Comparison of ENCODE assay signal across 1 fruit fly cellular context in the genomic region with DNA sequence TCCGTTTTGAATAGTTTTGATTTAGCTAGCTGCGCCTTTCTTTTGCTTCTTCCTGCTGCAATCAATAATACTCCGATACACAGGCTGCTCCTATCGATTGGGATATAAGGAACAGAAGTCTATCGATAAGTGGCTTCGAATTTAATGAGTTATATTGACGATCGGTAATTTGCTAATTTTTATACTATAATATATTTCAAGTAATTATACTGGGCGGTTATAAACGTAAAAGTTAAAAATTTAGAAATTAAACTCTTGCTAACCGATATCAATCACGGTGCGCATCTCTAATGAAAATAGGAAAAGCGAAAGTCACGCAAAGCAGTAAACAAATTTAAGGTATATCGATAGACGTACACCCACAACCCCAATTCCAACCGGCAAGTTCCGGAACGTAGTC.
TF ChIP-seq lines count a peak whose summit lies in the region.

A gene (minus strand): TSS at position 73 of the 400 bp plus-strand sequence.
A gene (plus strand): TSS at position 336 of the 400 bp plus-strand sequence.
A gene (plus strand): TSS at position 336 of the 400 bp plus-strand sequence.

TF ChIP-seq in whole organism, embryonic, 481 proteins besides CTCF, POLR2A, EP300 and RAD21 (continued from another document and continues in another):
- TF ChIP-seq gfzf (GFP tag; optimal IDR thresholded peaks at IDR 0.05; lab: Kevin White, UChicago) (no peak), CG15601 (tag; optimal IDR thresholded peaks at IDR 0.05; lab: Kevin White, UChicago) (peak; percentile 74), en (GFP tag; optimal IDR thresholded peaks at IDR 0.05; lab: Kevin White, UChicago) (no peak), trem (tag; optimal IDR thresholded peaks at IDR 0.05; lab: Kevin White, UChicago) (peak; percentile 86), ftz-f1 (GFP tag; optimal IDR thresholded peaks at IDR 0.05; lab: Kevin White, UChicago) (no peak), Hr78 (GFP tag; optimal IDR thresholded peaks at IDR 0.05; lab: Kevin White, UChicago) (no peak), pum (GFP tag; optimal IDR thresholded peaks at IDR 0.05; lab: Kevin White, UChicago) (no peak), CG8388 (GFP tag; optimal IDR thresholded peaks at IDR 0.05; lab: Kevin White, UChicago) (peak; percentile 72), CG4707 (GFP tag; optimal IDR thresholded peaks at IDR 0.05; lab: Kevin White, UChicago) (no peak), CG2875 (GFP tag; optimal IDR thresholded peaks at IDR 0.05; lab: Kevin White, UChicago) (peak; percentile 1), CG8281 (tag; optimal IDR thresholded peaks at IDR 0.05; lab: Kevin White, UChicago) (peak; percentile 55), Opbp (GFP tag; IDR thresholded peaks at IDR 0.05; lab: Robert Waterston, UW; ENCODE audit: partially characterized antibody) (peak; percentile 89; the same call in 2 of the 3 replicates), CG31441 (GFP tag; IDR thresholded peaks at IDR 0.05; lab: Robert Waterston, UW) (peak; percentile 74), CoRest (tag; optimal IDR thresholded peaks at IDR 0.05; lab: Kevin White, UChicago) (peak; percentile 80), CG12299 (tag; optimal IDR thresholded peaks at IDR 0.05; lab: Kevin White, UChicago) (peak; percentile 60), CG14441 (GFP tag; IDR thresholded peaks at IDR 0.05; lab: Robert Waterston, UW) (peak; percentile 68), D19A (tag; optimal IDR thresholded peaks at IDR 0.05; lab: Kevin White, UChicago) (peak; percentile 69), CG12236 (GFP tag; optimal IDR thresholded peaks at IDR 0.05; lab: Kevin White, UChicago) (no peak), fru (optimal IDR thresholded peaks at IDR 0.05; lab: Kevin White, UChicago) (no peak), hkb (optimal IDR thresholded peaks at IDR 0.05; lab: Kevin White, UChicago) (no peak), hkb (GFP tag; IDR thresholded peaks at IDR 0.05; lab: Robert Waterston, UW) (peak; percentile 77), Dll (GFP tag; IDR thresholded peaks at IDR 0.05; lab: Robert Waterston, UW; ENCODE audit: partially characterized antibody) (peak; percentile 99), CG13123 (GFP tag; optimal IDR thresholded peaks at IDR 0.05; lab: Kevin White, UChicago) (peak; percentile 48), ara (GFP tag; IDR thresholded peaks at IDR 0.05; lab: Robert Waterston, UW) (peak; percentile 43; the same call in 1 of the 2 replicates), Hsf (GFP tag; optimal IDR thresholded peaks at IDR 0.05; lab: Kevin White, UChicago) (peak; percentile 66), lola (GFP tag; optimal IDR thresholded peaks at IDR 0.05; lab: Kevin White, UChicago) (peak in 1 of 3 experiments; percentile 71), danr (GFP tag; IDR thresholded peaks at IDR 0.05; lab: Robert Waterston, UW) (no peak), tio (GFP tag; optimal IDR thresholded peaks at IDR 0.05; lab: Kevin White, UChicago) (peak; percentile 15), CG11456 (GFP tag; IDR thresholded peaks at IDR 0.05; lab: Robert Waterston, UW) (peak; percentile 40; the same call in 1 of the 3 replicates), CG17568 (GFP tag; optimal IDR thresholded peaks at IDR 0.05; lab: Kevin White, UChicago) (peak; percentile 59), CG34376 (GFP tag; optimal IDR thresholded peaks at IDR 0.05; lab: Kevin White, UChicago) (no peak), CG2889 (GFP tag; IDR thresholded peaks at IDR 0.05; lab: Robert Waterston, UW) (no peak), ap (GFP tag; IDR thresholded peaks at IDR 0.05; lab: Robert Waterston, UW) (no peak), CG12744 (GFP tag; optimal IDR thresholded peaks at IDR 0.05; lab: Kevin White, UChicago) (peak; percentile 36), MBD-R2 (GFP tag; IDR thresholded peaks at IDR 0.05; lab: Robert Waterston, UW) (peak; percentile 88), Hr3 (GFP tag; optimal IDR thresholded peaks at IDR 0.05; lab: Kevin White, UChicago) (peak; percentile 64), tap (tag; optimal IDR thresholded peaks at IDR 0.05; lab: Kevin White, UChicago) (peak; percentile 63), TFAM (GFP tag; optimal IDR thresholded peaks at IDR 0.05; lab: Kevin White, UChicago) (no peak), kah (GFP tag; optimal IDR thresholded peaks at IDR 0.05; lab: Kevin White, UChicago) (no peak), mirr (GFP tag; optimal IDR thresholded peaks at IDR 0.05; lab: Kevin White, UChicago) (peak; percentile 38), dan (GFP tag; IDR thresholded peaks at IDR 0.05; lab: Robert Waterston, UW) (no peak), NC2α (GFP tag; optimal IDR thresholded peaks at IDR 0.05; lab: Kevin White, UChicago) (no peak), CG12391 (tag; optimal IDR thresholded peaks at IDR 0.05; lab: Kevin White, UChicago) (peak; percentile 86), eve (GFP tag; optimal IDR thresholded peaks at IDR 0.05; lab: Kevin White, UChicago) (no peak), bcd (GFP tag; optimal IDR thresholded peaks at IDR 0.05; lab: Kevin White, UChicago) (peak; percentile 52), Hr39 (optimal IDR thresholded peaks at IDR 0.05; lab: Kevin White, UChicago) (no peak), luna (GFP tag; optimal IDR thresholded peaks at IDR 0.05; lab: Kevin White, UChicago) (no peak), otp (GFP tag; IDR thresholded peaks at IDR 0.05; lab: Robert Waterston, UW) (0 out of 3 replicates have a peak, but pooled peaks have one; percentile 46), Max (GFP tag; optimal IDR thresholded peaks at IDR 0.05; lab: Kevin White, UChicago) (peak; percentile 76), phol (tag; optimal IDR thresholded peaks at IDR 0.05; lab: Kevin White, UChicago) (peak; percentile 73), CG3281 (GFP tag; optimal IDR thresholded peaks at IDR 0.05; lab: Kevin White, UChicago) (peak; percentile 60), sc (optimal IDR thresholded peaks at IDR 0.05; lab: Kevin White, UChicago) (no peak), sc (GFP tag; optimal IDR thresholded peaks at IDR 0.05; lab: Kevin White, UChicago) (peak; percentile 28), CG16813 (GFP tag; IDR thresholded peaks at IDR 0.05; lab: Robert Waterston, UW; ENCODE audit: partially characterized antibody) (peak; percentile 96), Kr (GFP tag; optimal IDR thresholded peaks at IDR 0.05; lab: Kevin White, UChicago) (no peak), HLH4C (GFP tag; IDR thresholded peaks at IDR 0.05; lab: Robert Waterston, UW; ENCODE audit: partially characterized antibody) (peak; percentile 99), abd-A (tag; optimal IDR thresholded peaks at IDR 0.05; lab: Kevin White, UChicago) (no peak), pros (GFP tag; optimal IDR thresholded peaks at IDR 0.05; lab: Kevin White, UChicago) (peak; percentile 16), chm (GFP tag; IDR thresholded peaks at IDR 0.05; lab: Robert Waterston, UW) (no peak; the same call in 1 of the 2 replicates), Adf1 (GFP tag; IDR thresholded peaks at IDR 0.05; lab: Robert Waterston, UW) (peak; percentile 30), BtbVII (GFP tag; optimal IDR thresholded peaks at IDR 0.05; lab: Kevin White, UChicago) (peak; percentile 4), chinmo (GFP tag; IDR thresholded peaks at IDR 0.05; lab: Robert Waterston, UW; ENCODE audit: partially characterized antibody) (peak; percentile 91; the same call in 3 of the 4 replicates), CG16863 (GFP tag; optimal IDR thresholded peaks at IDR 0.05; lab: Kevin White, UChicago) (no peak), CG12071 (GFP tag; optimal IDR thresholded peaks at IDR 0.05; lab: Kevin White, UChicago) (no peak), dati (GFP tag; IDR thresholded peaks at IDR 0.05; lab: Robert Waterston, UW) (no peak), slou (GFP tag; optimal IDR thresholded peaks at IDR 0.05; lab: Kevin White, UChicago) (peak; percentile 27), CG31388 (GFP tag; optimal IDR thresholded peaks at IDR 0.05; lab: Kevin White, UChicago) (no peak), Dp (GFP tag; optimal IDR thresholded peaks at IDR 0.05; lab: Kevin White, UChicago) (peak; percentile 48), CG9609 (GFP tag; optimal IDR thresholded peaks at IDR 0.05; lab: Kevin White, UChicago) (peak; percentile 12), emc (GFP tag; optimal IDR thresholded peaks at IDR 0.05; lab: Kevin White, UChicago) (no peak), CG9817 (tag; optimal IDR thresholded peaks at IDR 0.05; lab: Kevin White, UChicago) (peak; percentile 76), CG18262 (tag; optimal IDR thresholded peaks at IDR 0.05; lab: Kevin White, UChicago) (peak; percentile 76), Hand (GFP tag; optimal IDR thresholded peaks at IDR 0.05; lab: Kevin White, UChicago) (peak; percentile 41), fd64A (GFP tag; optimal IDR thresholded peaks at IDR 0.05; lab: Kevin White, UChicago) (no peak), zen (tag; optimal IDR thresholded peaks at IDR 0.05; lab: Kevin White, UChicago) (peak; percentile 70), Stat92E (GFP tag; optimal IDR thresholded peaks at IDR 0.05; lab: Kevin White, UChicago) (peak in 1 of 3 experiments; percentile 74), Bdp1 (GFP tag; optimal IDR thresholded peaks at IDR 0.05; lab: Kevin White, UChicago) (peak; percentile 20), CG6791 (GFP tag; IDR thresholded peaks at IDR 0.05; lab: Robert Waterston, UW; ENCODE audit: partially characterized antibody) (peak; percentile 91), stc (GFP tag; IDR thresholded peaks at IDR 0.05; lab: Robert Waterston, UW) (0 out of 2 replicates have a peak, but pooled peaks have one; percentile 46), NK7.1 (GFP tag; optimal IDR thresholded peaks at IDR 0.05; lab: Kevin White, UChicago) (no peak), CG7839 (tag; optimal IDR thresholded peaks at IDR 0.05; lab: Kevin White, UChicago) (peak; percentile 71), wor (GFP tag; IDR thresholded peaks at IDR 0.05; lab: Robert Waterston, UW) (no peak), aop (GFP tag; IDR thresholded peaks at IDR 0.05; lab: Robert Waterston, UW) (no peak), Spps (tag; optimal IDR thresholded peaks at IDR 0.05; lab: Kevin White, UChicago) (peak; percentile 64), CG6765 (GFP tag; optimal IDR thresholded peaks at IDR 0.05; lab: Kevin White, UChicago) (no peak), toy (GFP tag; IDR thresholded peaks at IDR 0.05; lab: Robert Waterston, UW) (no peak), Meics (GFP tag; optimal IDR thresholded peaks at IDR 0.05; lab: Kevin White, UChicago) (peak; percentile 60), CG14050 (GFP tag; IDR thresholded peaks at IDR 0.05; lab: Robert Waterston, UW) (no peak; the same call in 2 of the 3 replicates), vvl (GFP tag; IDR thresholded peaks at IDR 0.05; lab: Robert Waterston, UW) (peak; percentile 81), CG14014 (GFP tag; IDR thresholded peaks at IDR 0.05; lab: Robert Waterston, UW) (peak; percentile 55; the same call in 1 of the 2 replicates), Hmx (GFP tag; optimal IDR thresholded peaks at IDR 0.05; lab: Kevin White, UChicago) (no peak), nom (GFP tag; optimal IDR thresholded peaks at IDR 0.05; lab: Kevin White, UChicago) (peak; percentile 33), CG15479 (GFP tag; optimal IDR thresholded peaks at IDR 0.05; lab: Kevin White, UChicago) (no peak), H2.0 (GFP tag; IDR thresholded peaks at IDR 0.05; lab: Robert Waterston, UW) (peak; percentile 25; the same call in 1 of the 2 replicates), Usf (GFP tag; optimal IDR thresholded peaks at IDR 0.05; lab: Kevin White, UChicago) (no peak), CG4328 (GFP tag; optimal IDR thresholded peaks at IDR 0.05; lab: Kevin White, UChicago) (peak; percentile 7), gsb-n (tag; optimal IDR thresholded peaks at IDR 0.05; lab: Kevin White, UChicago) (peak; percentile 67), gce (GFP tag; IDR thresholded peaks at IDR 0.05; lab: Robert Waterston, UW) (0 out of 3 replicates have a peak, but pooled peaks have one; percentile 36), NfI (GFP tag; optimal IDR thresholded peaks at IDR 0.05; lab: Kevin White, UChicago) (peak; percentile 61), rib (GFP tag; IDR thresholded peaks at IDR 0.05; lab: Robert Waterston, UW) (peak; percentile 44; the same call in 1 of the 2 replicates), sisA (GFP tag; IDR thresholded peaks at IDR 0.05; lab: Robert Waterston, UW) (peak; percentile 61), mam (GFP tag; optimal IDR thresholded peaks at IDR 0.05; lab: Kevin White, UChicago) (peak; percentile 48), Mrtf (GFP tag; IDR thresholded peaks at IDR 0.05; lab: Robert Waterston, UW) (no peak), B-H1 (GFP tag; IDR thresholded peaks at IDR 0.05; lab: Robert Waterston, UW) (peak; percentile 53; the same call in 2 of the 3 replicates), Bgb (GFP tag; IDR thresholded peaks at IDR 0.05; lab: Robert Waterston, UW; ENCODE audit: partially characterized antibody) (peak; percentile 93), CG31365 (tag; optimal IDR thresholded peaks at IDR 0.05; lab: Kevin White, UChicago) (peak; percentile 50), Optix (GFP tag; IDR thresholded peaks at IDR 0.05; lab: Robert Waterston, UW) (no peak), BEAF-32 (GFP tag; optimal IDR thresholded peaks at IDR 0.05; lab: Kevin White, UChicago) (peak; percentile 94), CG5245 (GFP tag; optimal IDR thresholded peaks at IDR 0.05; lab: Kevin White, UChicago) (peak; percentile 45), gro (GFP tag; optimal IDR thresholded peaks at IDR 0.05; lab: Kevin White, UChicago) (no peak), Hmr (GFP tag; optimal IDR thresholded peaks at IDR 0.05; lab: Kevin White, UChicago) (peak; percentile 70), ro (GFP tag; IDR thresholded peaks at IDR 0.05; lab: Robert Waterston, UW) (no peak), Blimp-1 (GFP tag; optimal IDR thresholded peaks at IDR 0.05; lab: Kevin White, UChicago) (peak; percentile 100), Ada2b (GFP tag; IDR thresholded peaks at IDR 0.05; lab: Robert Waterston, UW) (peak; percentile 86), CG6689 (GFP tag; IDR thresholded peaks at IDR 0.05; lab: Robert Waterston, UW) (peak; percentile 70), nerfin-2 (GFP tag; IDR thresholded peaks at IDR 0.05; lab: Robert Waterston, UW; ENCODE audit: partially characterized antibody) (peak; percentile 97), hb (GFP tag; IDR thresholded peaks at IDR 0.05; lab: Robert Waterston, UW; ENCODE audit: partially characterized antibody) (peak; percentile 94), prd (optimal IDR thresholded peaks at IDR 0.05; lab: Kevin White, UChicago) (no peak), prd (GFP tag; IDR thresholded peaks at IDR 0.05; lab: Robert Waterston, UW) (peak; percentile 74), CG12942 (GFP tag; optimal IDR thresholded peaks at IDR 0.05; lab: Kevin White, UChicago) (peak; percentile 58), CG14667 (GFP tag; IDR thresholded peaks at IDR 0.05; lab: Robert Waterston, UW) (peak; percentile 20; the same call in 1 of the 2 replicates), ind (GFP tag; optimal IDR thresholded peaks at IDR 0.05; lab: Kevin White, UChicago) (peak; percentile 71), pan (optimal IDR thresholded peaks at IDR 0.05; lab: Kevin White, UChicago) (no peak), pan (GFP tag; optimal IDR thresholded peaks at IDR 0.05 in 1 of 2, IDR thresholded peaks at IDR 0.05 in 1 of 2) (peak in 1 of 2 experiments; percentile 66)
